Fruit fly (Drosophila melanogaster) whole organism, embryonic: ENCODE data around the gene CG31141.

ENCODE experiments used
- Atf6 ChIP-seq: fragments of 200-800 bp; sonication (Bioruptor generic); IDR thresholded peaks from 2 replicates; pipeline ENCODE4 v1.3.6; 2022; ENCODE audit warnings: missing biosample characterization, missing genetic modification characterization
- CG10366 ChIP-seq: fragments of 200-800 bp; sonication (Bioruptor generic); IDR thresholded peaks from 2 replicates; pipeline ENCODE4 v1.3.6; 2022; ENCODE audit warnings: missing biosample characterization, missing genetic modification characterization
- CG10979 ChIP-seq: fragments of 200-800 bp; sonication (Bioruptor generic); optimal IDR thresholded peaks from 2 replicates; lab custom pipeline; 2018; ENCODE audit warnings: missing biosample characterization, mild to moderate bottlenecking, missing genetic modification characterization, moderate library complexity
- CG11695 ChIP-seq: fragments of 200-800 bp; sonication (Bioruptor generic); IDR thresholded peaks from 3 replicates; pipeline ENCODE4 v1.3.6; 2022; ENCODE audit warnings: missing biosample characterization, missing genetic modification characterization
- CG11723 ChIP-seq: fragments of 200-800 bp; sonication (Bioruptor generic); optimal IDR thresholded peaks from 2 replicates; lab custom pipeline; 2017; ENCODE audit warnings: missing biosample characterization, mild to moderate bottlenecking, missing genetic modification characterization
- CG12219 ChIP-seq: fragments of 200-800 bp; sonication (Bioruptor generic); optimal IDR thresholded peaks from 3 replicates; lab custom pipeline; 2018; ENCODE audit warnings: missing biosample characterization, mild to moderate bottlenecking, missing genetic modification characterization
- CG15514 ChIP-seq: fragments of 200-800 bp; sonication (Bioruptor generic); optimal IDR thresholded peaks from 3 replicates; lab custom pipeline; 2017; ENCODE audit warnings: missing biosample characterization, missing genetic modification characterization, mild to moderate bottlenecking, moderate library complexity, missing genetic modification reagents
- CG1602 ChIP-seq: fragments of 200-800 bp; sonication (Bioruptor generic); optimal IDR thresholded peaks from 3 replicates; lab custom pipeline; 2016; ENCODE audit warnings: missing biosample characterization, missing genetic modification characterization
- CG17359 ChIP-seq: fragments of 200-800 bp; sonication (Bioruptor generic); optimal IDR thresholded peaks from 3 replicates; lab custom pipeline; 2018; ENCODE audit warnings: missing biosample characterization, mild to moderate bottlenecking, missing genetic modification characterization, moderate library complexity
- CG30403 ChIP-seq: fragments of 200-800 bp; sonication (Bioruptor generic); optimal IDR thresholded peaks from 3 replicates; lab custom pipeline; 2016; ENCODE audit warnings: missing biosample characterization, missing genetic modification characterization
- CG30431 ChIP-seq: fragments of 200-800 bp; sonication (Bioruptor generic); optimal IDR thresholded peaks from 2 replicates; lab custom pipeline; 2017; ENCODE audit warnings: missing biosample characterization, missing genetic modification characterization
- CG31224 ChIP-seq: fragments of 200-800 bp; sonication (Bioruptor generic); IDR thresholded peaks from 2 replicates; pipeline ENCODE4 v1.3.6; 2022; ENCODE audit warnings: missing biosample characterization, missing genetic modification characterization
- CG6791 ChIP-seq: fragments of 200-800 bp; sonication (Bioruptor generic); IDR thresholded peaks from 3 replicates; pipeline ENCODE4 v1.3.6; 2022; ENCODE audit warnings: missing biosample characterization, missing genetic modification characterization; ENCODE audit not compliant: partially characterized antibody
- CG7839 ChIP-seq: fragments of 200-800 bp; sonication (Bioruptor generic); optimal IDR thresholded peaks from 3 replicates; lab custom pipeline; 2018; ENCODE audit warnings: missing biosample characterization, mild to moderate bottlenecking, missing genetic modification characterization, moderate library complexity
- CG7928 ChIP-seq: fragments of 200-800 bp; sonication (Bioruptor generic); optimal IDR thresholded peaks from 2 replicates; lab custom pipeline; 2017; ENCODE audit warnings: missing biosample characterization, mild to moderate bottlenecking, missing genetic modification characterization
- CG8388 ChIP-seq: fragments of 200-800 bp; sonication (Bioruptor generic); optimal IDR thresholded peaks from 2 replicates; lab custom pipeline; 2019; ENCODE audit warnings: missing biosample characterization, mild to moderate bottlenecking, missing genetic modification characterization, moderate library complexity
- CG8478 ChIP-seq: fragments of >200 bp; optimal IDR thresholded peaks from 2 replicates; lab custom pipeline; 2018
- Dfd ChIP-seq, 2 experiments: fragments of >200 bp; optimal IDR thresholded peaks; 2 replicates each; lab custom pipeline; 2017; ENCODE audit warnings: missing biosample characterization in 2 of 2, missing genetic modification characterization in 2 of 2
- Fer1 ChIP-seq: fragments of 200-800 bp; sonication (Bioruptor generic); optimal IDR thresholded peaks from 2 replicates; lab custom pipeline; 2017; ENCODE audit warnings: missing biosample characterization, mild to moderate bottlenecking, missing genetic modification characterization
- Gsc ChIP-seq: fragments of 200-800 bp; sonication (Bioruptor generic); IDR thresholded peaks from 2 replicates; pipeline ENCODE4 v1.3.6; 2022; ENCODE audit warnings: missing biosample characterization, missing genetic modification characterization
- HLH3B ChIP-seq: fragments of 200-800 bp; sonication (Bioruptor generic); IDR thresholded peaks from 2 replicates; pipeline ENCODE4 v1.3.6; 2022; ENCODE audit warnings: missing biosample characterization, missing genetic modification characterization
- HLHmδ ChIP-seq: fragments of 200-800 bp; sonication (Bioruptor generic); optimal IDR thresholded peaks from 2 replicates; lab custom pipeline; 2018; ENCODE audit warnings: missing biosample characterization, mild to moderate bottlenecking, missing genetic modification characterization, moderate library complexity
- Hmr ChIP-seq: fragments of 200-800 bp; sonication (Bioruptor generic); optimal IDR thresholded peaks from 3 replicates; lab custom pipeline; 2017; ENCODE audit warnings: mild to moderate bottlenecking, missing biosample characterization, missing genetic modification reagents, missing genetic modification characterization
- NC2β ChIP-seq: fragments of 200-800 bp; sonication (Bioruptor generic); optimal IDR thresholded peaks from 2 replicates; lab custom pipeline; 2016; ENCODE audit warnings: missing biosample characterization, missing genetic modification characterization
- Oli ChIP-seq: fragments of 200-800 bp; sonication (Bioruptor generic); optimal IDR thresholded peaks from 2 replicates; lab custom pipeline; 2018; ENCODE audit warnings: missing biosample characterization, mild to moderate bottlenecking, missing genetic modification characterization, moderate library complexity
- Ravus ChIP-seq: fragments of 200-800 bp; sonication (Bioruptor generic); IDR thresholded peaks from 2 replicates; pipeline ENCODE4 v1.3.6; 2022; ENCODE audit warnings: missing biosample characterization, missing genetic modification characterization
- Side ChIP-seq: fragments of 200-800 bp; sonication (Bioruptor generic); optimal IDR thresholded peaks from 2 replicates; lab custom pipeline; 2016; ENCODE audit warnings: missing biosample characterization, missing genetic modification characterization
- Taf1 ChIP-seq: fragments of 200-800 bp; sonication (Bioruptor generic); IDR thresholded peaks from 2 replicates; pipeline ENCODE4 v1.3.6; 2022; ENCODE audit warnings: missing biosample characterization, missing genetic modification characterization
- Xbp1 ChIP-seq: fragments of 200-800 bp; sonication (Bioruptor generic); optimal IDR thresholded peaks from 3 replicates; lab custom pipeline; 2016; ENCODE audit warnings: missing biosample characterization, mild to moderate bottlenecking, missing genetic modification characterization
- abd-A ChIP-seq: fragments of 200-800 bp; sonication (Bioruptor generic); optimal IDR thresholded peaks from 3 replicates; lab custom pipeline; 2019; ENCODE audit warnings: missing biosample characterization, mild to moderate bottlenecking, missing genetic modification characterization, moderate library complexity
- bab2 ChIP-seq: fragments of 200-800 bp; sonication (Bioruptor generic); optimal IDR thresholded peaks from 2 replicates; lab custom pipeline; 2016; ENCODE audit warnings: missing biosample characterization, missing genetic modification characterization
- bigmax ChIP-seq: fragments of 200-800 bp; sonication (Bioruptor generic); optimal IDR thresholded peaks from 2 replicates; lab custom pipeline; 2018; ENCODE audit warnings: missing biosample characterization, mild to moderate bottlenecking, missing genetic modification characterization
- cwo ChIP-seq: fragments of 200-800 bp; sonication (Bioruptor generic); optimal IDR thresholded peaks from 3 replicates; lab custom pipeline; 2017; ENCODE audit warnings: missing biosample characterization, missing genetic modification characterization, mild to moderate bottlenecking, moderate library complexity, missing genetic modification reagents
- fd102C ChIP-seq: fragments of 200-800 bp; sonication (Bioruptor generic); optimal IDR thresholded peaks from 2 replicates; lab custom pipeline; 2018; ENCODE audit warnings: missing biosample characterization, mild to moderate bottlenecking, missing genetic modification characterization, moderate library complexity
- ind ChIP-seq: fragments of 200-800 bp; sonication (Bioruptor generic); optimal IDR thresholded peaks from 3 replicates; lab custom pipeline; 2016; ENCODE audit warnings: missing biosample characterization, missing genetic modification characterization
- lilli ChIP-seq: fragments of 200-800 bp; sonication (Bioruptor generic); optimal IDR thresholded peaks from 3 replicates; lab custom pipeline; 2016; ENCODE audit warnings: missing biosample characterization, missing genetic modification characterization
- lmd ChIP-seq: fragments of 200-800 bp; sonication (Bioruptor generic); IDR thresholded peaks from 2 replicates; pipeline ENCODE4 v1.3.6; 2022; ENCODE audit warnings: missing biosample characterization, missing genetic modification characterization
- maf-S ChIP-seq: fragments of 200-800 bp; sonication (Bioruptor generic); optimal IDR thresholded peaks from 2 replicates; lab custom pipeline; 2016; ENCODE audit warnings: missing biosample characterization, missing genetic modification characterization
- mld ChIP-seq: fragments of 200-800 bp; sonication (Bioruptor generic); IDR thresholded peaks from 3 replicates; pipeline ENCODE4 v1.3.6; 2022; ENCODE audit warnings: missing biosample characterization, missing genetic modification characterization; ENCODE audit not compliant: partially characterized antibody
- nmo ChIP-seq: fragments of 200-800 bp; sonication (Bioruptor generic); optimal IDR thresholded peaks from 2 replicates; lab custom pipeline; 2018; ENCODE audit warnings: missing biosample characterization, mild to moderate bottlenecking, missing genetic modification characterization, moderate library complexity
- peb ChIP-seq: fragments of 200-800 bp; sonication (Bioruptor generic); IDR thresholded peaks from 2 replicates; pipeline ENCODE4 v1.3.6; 2022; ENCODE audit warnings: missing biosample characterization, missing genetic modification characterization
- pfk ChIP-seq: fragments of 200-800 bp; sonication (Bioruptor generic); optimal IDR thresholded peaks from 2 replicates; lab custom pipeline; 2018; ENCODE audit warnings: missing biosample characterization, mild to moderate bottlenecking, missing genetic modification characterization, moderate library complexity
- prd ChIP-seq, 3 experiments: fragments of >200 bp in 2 of 3; fragments of 200-800 bp in 1 of 3; sonication (Bioruptor generic) in 1 of 3; optimal IDR thresholded peaks in 2 of 3; IDR thresholded peaks in 1 of 3; 2 replicates in 2 of 3; 3 replicates in 1 of 3; pipeline versions ENCODE4 v1.3.6 to Lab custom; 2017 to 2022; ENCODE audit warnings: missing biosample characterization in 1 of 3, missing genetic modification characterization in 1 of 3
- ranshi ChIP-seq: fragments of 200-800 bp; sonication (Bioruptor generic); IDR thresholded peaks from 2 replicates; pipeline ENCODE4 v1.3.6; 2022; ENCODE audit warnings: missing biosample characterization, missing genetic modification characterization
- row ChIP-seq: fragments of 200-800 bp; sonication (Bioruptor generic); IDR thresholded peaks from 3 replicates; pipeline ENCODE4 v1.3.6; 2022; ENCODE audit warnings: missing biosample characterization, missing genetic modification characterization
- sens ChIP-seq: fragments of 200-800 bp; sonication (Bioruptor generic); peaks from one replicate; lab custom pipeline; 2016; ENCODE audit warnings: missing biosample characterization, missing genetic modification characterization
- sim ChIP-seq: fragments of 200-800 bp; sonication (Bioruptor generic); IDR thresholded peaks from 2 replicates; pipeline ENCODE4 v1.3.6; 2022; ENCODE audit warnings: missing biosample characterization, missing genetic modification characterization
- sisA ChIP-seq: fragments of 200-800 bp; sonication (Bioruptor generic); IDR thresholded peaks from 2 replicates; pipeline ENCODE4 v1.3.6; 2022; ENCODE audit warnings: missing biosample characterization, missing genetic modification characterization
- so ChIP-seq: fragments of 200-800 bp; sonication (Bioruptor generic); IDR thresholded peaks from 3 replicates; pipeline ENCODE4 v1.3.6; 2022; ENCODE audit warnings: missing biosample characterization, missing genetic modification characterization
- ttk ChIP-seq: fragments of 200-800 bp; sonication (Bioruptor generic); IDR thresholded peaks from 2 replicates; pipeline ENCODE4 v2.1.2; 2022; ENCODE audit warnings: missing biosample characterization, missing genetic modification characterization
- wor ChIP-seq: fragments of 200-800 bp; sonication (Bioruptor generic); IDR thresholded peaks from 2 replicates; pipeline ENCODE4 v1.3.6; 2022; ENCODE audit warnings: missing biosample characterization, missing genetic modification characterization

CG31141 gene

dm6 chr3R:23915042-23915428 lies 8.1 kb upstream of the CG31141 start (continued):
- TF ChIP-seq CG10979 (tag; lab: Kevin White, UChicago) (peak; percentile 16), Oli (tag; lab: Kevin White, UChicago) (peak; percentile 21), Fer1 (GFP tag; lab: Kevin White, UChicago) (peak; percentile 57), Atf6 (GFP tag; lab: Robert Waterston, UW) (peak; percentile 82), NC2β (GFP tag; lab: Kevin White, UChicago) (no peak), CG7928 (GFP tag; lab: Kevin White, UChicago) (no peak), CG31224 (GFP tag; lab: Robert Waterston, UW) (peak; percentile 29; the same call in 1 of the 2 replicates), Taf1 (GFP tag; lab: Robert Waterston, UW) (0 out of 2 replicates have a peak, but pooled peaks have one; percentile 27), pfk (no peak), Xbp1 (peak; percentile 26), CG12219 (no peak), nmo (peak; percentile 11), CG8388 (peak; percentile 4), ind (peak; percentile 54), bab2 (GFP tag; lab: Kevin White, UChicago) (no peak), CG11723 (GFP tag; lab: Kevin White, UChicago) (no peak), prd (optimal IDR thresholded peaks at IDR 0.05; lab: Kevin White, UChicago) (no peak), prd (GFP tag; IDR thresholded peaks at IDR 0.05; lab: Robert Waterston, UW) (peak; percentile 55; the same call in 2 of the 3 replicates), maf-S (GFP tag; lab: Kevin White, UChicago) (no peak), cwo (GFP tag; lab: Kevin White, UChicago) (no peak), CG15514 (no peak), ranshi (GFP tag; lab: Robert Waterston, UW) (peak; percentile 38; the same call in 1 of the 2 replicates), Dfd (GFP tag; optimal IDR thresholded peaks at IDR 0.05; lab: Kevin White, UChicago) (no peak), fd102C (GFP tag; lab: Kevin White, UChicago) (no peak), CG7839 (tag; lab: Kevin White, UChicago) (peak; percentile 49), Side (GFP tag; lab: Kevin White, UChicago) (no peak), row (GFP tag; lab: Robert Waterston, UW) (peak; percentile 52; the same call in 2 of the 3 replicates), Ravus (GFP tag; lab: Robert Waterston, UW) (peak; percentile 19; the same call in 1 of the 2 replicates), abd-A (tag; lab: Kevin White, UChicago) (no peak), HLHmδ (GFP tag; lab: Kevin White, UChicago) (no peak), bigmax (GFP tag; lab: Kevin White, UChicago) (no peak), CG1602 (no peak), Hmr (GFP tag; lab: Kevin White, UChicago) (peak; percentile 46), sisA (GFP tag; lab: Robert Waterston, UW) (peak; percentile 19; the same call in 1 of the 2 replicates), CG30403 (peak; percentile 48), CG6791 (GFP tag; lab: Robert Waterston, UW) (no peak), CG11695 (GFP tag; lab: Robert Waterston, UW) (0 out of 3 replicates have a peak, but pooled peaks have one; percentile 18), lmd (peak; percentile 54), lilli (GFP tag; lab: Kevin White, UChicago) (peak; percentile 19), CG17359 (tag; lab: Kevin White, UChicago) (peak; percentile 41), mld (GFP tag; lab: Robert Waterston, UW) (no peak), sens (GFP tag; lab: Kevin White, UChicago) (peak; percentile 57), peb (GFP tag; lab: Robert Waterston, UW) (no peak), so (GFP tag; lab: Robert Waterston, UW) (peak; percentile 60; the same call in 1 of the 3 replicates), HLH3B (peak; percentile 37; the same call in 1 of the 2 replicates), CG10366 (GFP tag; lab: Robert Waterston, UW) (0 out of 2 replicates have a peak, but pooled peaks have one; percentile 36), CG8478 (lab: Kevin White, UChicago) (no peak), wor (GFP tag; lab: Robert Waterston, UW) (0 out of 2 replicates have a peak, but pooled peaks have one; percentile 20), Gsc (GFP tag; lab: Robert Waterston, UW) (no peak), ttk (GFP tag; lab: Robert Waterston, UW) (peak; percentile 40; the same call in 1 of the 2 replicates), CG30431 (GFP tag; lab: Kevin White, UChicago) (no peak), sim (GFP tag; lab: Robert Waterston, UW) (no peak)
